Fruit fly (Drosophila melanogaster) Kc167 (cell line): ENCODE measurements around the gene AMPKalpha.

Source experiments
- Myc ChIP-seq: fragments of >200 bp; optimal IDR thresholded peaks from 2 replicates; lab custom pipeline; 2017; ENCODE audit warnings: missing external identifiers
- Sin3A ChIP-seq: fragments of >200 bp; optimal IDR thresholded peaks from 2 replicates; lab custom pipeline; 2018; ENCODE audit warnings: missing external identifiers
- h ChIP-seq: fragments of >200 bp; optimal IDR thresholded peaks from 3 replicates; lab custom pipeline; 2018; ENCODE audit warnings: missing external identifiers
- insv ChIP-seq: fragments of >200 bp; optimal IDR thresholded peaks from 3 replicates; lab custom pipeline; 2018; ENCODE audit warnings: missing external identifiers
- psq ChIP-seq: fragments of >200 bp; optimal IDR thresholded peaks from 2 replicates; lab custom pipeline; 2017; ENCODE audit warnings: missing external identifiers
- ttk ChIP-seq: sonication (Bioruptor generic); optimal IDR thresholded peaks from 2 replicates; lab custom pipeline; 2017; ENCODE audit warnings: missing external identifiers

DNA sequence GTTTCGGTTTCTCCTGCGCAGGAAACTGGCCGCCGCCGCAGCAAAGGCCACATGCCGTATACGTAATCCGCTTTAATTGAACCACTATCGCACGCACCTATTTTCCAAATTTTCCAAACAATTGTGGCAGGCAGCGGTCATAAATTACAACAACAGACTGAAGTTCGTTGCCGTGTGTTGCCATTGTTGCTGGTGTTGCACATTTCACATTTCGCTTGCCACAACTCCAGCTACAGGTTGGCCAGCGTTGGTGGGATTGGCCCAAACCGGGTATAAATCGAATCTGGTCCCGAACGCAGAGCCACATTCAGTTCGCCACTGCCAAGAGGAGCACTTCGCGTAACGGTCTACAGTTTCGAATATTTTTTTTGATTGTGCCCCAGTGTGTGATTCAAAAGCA is 6.4 kb upstream of the AMPKalpha start, which contains the start of gene CG14770:
- TF ChIP-seq Sin3A (lab: Kevin White, UChicago) = no peak
- TF ChIP-seq ttk = no peak
- no peak for TF ChIP-seq psq (lab: Kevin White, UChicago)
- no peak for TF ChIP-seq h (lab: Kevin White, UChicago)
- no peak for TF ChIP-seq Myc (lab: Kevin White, UChicago)
- TF ChIP-seq insv = no peak
